Worm (Caenorhabditis elegans) whole organism, L4/young adult: ENCODE data around the gene gpa-1.

Source experiments
- W03F9.2 ChIP-seq: fragments of 150-350 bp; optimal IDR thresholded peaks from 2 replicates; lab custom pipeline; 2014; ENCODE audit warnings: missing biosample characterization, missing genetic modification characterization
- dao-5 ChIP-seq: sonication (generic microtip); optimal IDR thresholded peaks from 2 replicates; lab custom pipeline; 2016; ENCODE audit warnings: missing genotype, missing genetic modification characterization, moderate library complexity, missing compliant biosample characterization
- him-1 ChIP-seq: sonication (generic microtip); optimal IDR thresholded peaks from 2 replicates; lab custom pipeline; 2016; ENCODE audit warnings: missing genotype, missing genetic modification reagents, missing genetic modification characterization, missing compliant biosample characterization

The gpa-1 gene

DNA sequence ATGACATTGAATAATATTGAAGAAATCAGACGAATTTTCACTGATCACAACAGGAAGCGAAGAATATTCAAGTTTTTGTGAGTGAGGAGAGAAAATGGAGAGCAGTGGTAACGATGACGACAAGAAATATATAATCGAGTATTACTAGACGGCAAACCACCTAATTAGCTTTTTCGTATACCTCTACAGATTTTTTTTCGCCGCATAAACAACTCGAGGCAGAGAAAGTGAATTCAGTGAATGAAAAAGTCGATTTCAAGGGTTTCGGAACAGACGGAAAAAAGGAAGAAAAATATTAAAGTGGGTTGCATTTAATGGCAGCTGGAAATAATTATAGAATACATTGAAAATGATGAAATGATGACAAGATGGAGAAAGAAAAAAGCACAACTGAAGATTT, at the start of gene gpa-1:
Gene gpa-1 (minus strand): TSS at position 101 of the 400 bp plus-strand sequence.
- no peak for TF ChIP-seq dao-5 (tag; lab: Kevin White, UChicago)
- no peak for TF ChIP-seq W03F9.2 (tag; lab: Kevin White, UChicago)
- no peak for TF ChIP-seq him-1

DNA sequence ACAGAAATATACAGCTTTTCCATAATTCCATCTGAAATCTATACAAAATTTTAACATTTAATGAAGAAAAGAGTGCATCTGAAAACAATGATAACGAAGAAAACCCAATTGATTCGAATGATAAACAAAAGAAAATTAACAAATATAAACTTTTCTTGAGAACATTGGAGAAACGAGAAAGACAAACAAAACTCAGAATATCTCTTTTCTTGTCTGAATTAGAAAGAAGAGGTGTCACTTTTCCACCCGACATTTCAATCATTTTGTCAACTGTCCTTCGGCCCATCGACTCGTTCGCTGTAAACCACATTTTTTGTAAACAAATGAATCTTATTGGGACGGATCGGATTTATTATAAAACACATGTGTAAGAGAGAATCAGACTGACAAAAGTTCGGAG, 48.5 kb upstream of the gpa-1 start, which contains the start of gene bgal-1:
Gene bgal-1 (minus strand): TSS at position 38 of the 400 bp plus-strand sequence.
- TF ChIP-seq dao-5 (tag; lab: Kevin White, UChicago) (no peak), W03F9.2 (tag; lab: Kevin White, UChicago) (no peak), him-1 (no peak)

DNA sequence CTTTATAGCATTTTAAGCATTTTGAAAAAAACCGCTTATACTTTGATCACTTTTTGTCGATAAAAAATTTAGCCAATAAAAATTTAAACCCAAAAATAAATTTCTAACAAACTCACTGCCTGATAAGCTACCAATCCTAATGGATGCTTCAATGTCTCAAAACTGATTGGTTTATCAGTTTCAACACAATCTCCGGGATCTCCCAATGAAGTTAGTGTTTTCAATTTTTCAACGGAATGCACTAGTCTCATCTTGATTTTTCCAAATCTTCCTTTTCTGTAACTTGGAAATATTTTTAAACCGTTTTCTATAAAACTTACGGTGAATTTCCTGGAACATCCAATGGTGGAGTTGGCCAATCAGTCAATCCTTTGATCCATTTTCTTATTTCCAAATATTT, 46.2 kb upstream of the gpa-1 start:
- no peak for TF ChIP-seq W03F9.2 (tag; lab: Kevin White, UChicago)
- TF ChIP-seq dao-5 (tag; lab: Kevin White, UChicago), result no peak
- no peak for TF ChIP-seq him-1

DNA sequence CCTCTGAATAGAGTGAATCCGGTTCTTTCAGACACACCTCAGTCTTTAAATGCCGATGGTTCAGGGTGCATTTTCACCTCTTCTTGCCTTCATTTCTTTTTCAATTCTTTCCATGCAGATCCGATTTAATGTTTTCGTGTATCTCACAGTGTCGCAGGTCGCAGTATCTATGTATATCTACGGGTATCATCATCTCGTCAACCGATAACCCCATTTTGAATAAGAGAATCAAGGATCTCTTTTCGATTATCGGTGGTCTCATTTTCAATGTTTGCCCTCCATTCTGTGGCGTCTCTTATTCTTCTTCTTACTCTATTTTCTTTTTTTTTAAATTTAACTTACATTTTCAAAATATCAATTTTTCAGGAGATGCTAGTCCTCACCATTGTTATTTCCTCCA, 43.5 kb upstream of the gpa-1 start, which contains the start of gene T19B10.2:
Gene T19B10.2 (plus strand): TSS at position 367 of the 400 bp plus-strand sequence.
- TF ChIP-seq him-1, result no peak
- TF ChIP-seq dao-5 (tag; lab: Kevin White, UChicago), result no peak
- TF ChIP-seq W03F9.2 (tag; lab: Kevin White, UChicago), result no peak

DNA sequence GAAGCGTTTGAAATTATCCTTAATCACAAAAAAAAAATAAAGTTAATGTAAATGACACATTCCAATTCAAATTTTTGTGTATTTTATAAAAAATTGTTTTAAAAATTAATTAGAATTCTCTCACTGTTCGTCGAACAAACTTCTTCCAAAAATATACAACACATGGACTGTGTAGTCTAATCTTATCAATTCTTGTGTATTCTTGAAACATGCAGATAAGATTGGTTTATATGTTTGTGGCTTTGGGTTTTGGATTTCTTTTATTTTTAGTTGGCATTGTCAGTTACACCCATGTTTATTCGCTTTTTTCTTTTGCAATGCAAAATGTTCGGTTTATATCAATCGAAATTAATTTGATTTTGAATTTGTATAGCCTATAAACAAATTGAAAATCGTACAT, 42.9 kb upstream of the gpa-1 start:
- TF ChIP-seq W03F9.2 (tag; lab: Kevin White, UChicago) (no peak), him-1 (no peak), dao-5 (tag; lab: Kevin White, UChicago) (no peak)

DNA sequence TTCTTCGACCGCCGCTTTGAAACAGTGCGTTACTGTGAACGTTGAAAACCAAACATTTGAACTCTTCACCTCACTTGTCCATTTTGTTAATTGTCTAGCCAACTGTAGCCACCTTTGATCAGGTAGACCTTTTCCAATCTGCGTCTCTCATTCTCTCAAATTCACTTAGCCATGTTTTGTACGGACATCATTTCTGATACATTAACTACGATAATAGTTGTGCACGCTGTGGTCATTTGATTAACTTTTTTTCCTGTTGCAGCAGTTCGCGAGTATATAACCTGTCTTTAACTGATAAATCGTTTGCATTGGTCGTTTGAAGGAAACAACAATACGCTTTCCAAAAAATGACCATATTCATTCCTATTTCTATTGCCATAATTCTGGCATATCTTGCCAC, 39.9 kb upstream of the gpa-1 start, which contains the start of gene cyp-29A2:
Gene cyp-29A2 (plus strand): TSS at position 190 of the 400 bp plus-strand sequence.
- TF ChIP-seq W03F9.2 (tag; lab: Kevin White, UChicago) (no peak), him-1 (no peak), dao-5 (tag; lab: Kevin White, UChicago) (no peak)

DNA sequence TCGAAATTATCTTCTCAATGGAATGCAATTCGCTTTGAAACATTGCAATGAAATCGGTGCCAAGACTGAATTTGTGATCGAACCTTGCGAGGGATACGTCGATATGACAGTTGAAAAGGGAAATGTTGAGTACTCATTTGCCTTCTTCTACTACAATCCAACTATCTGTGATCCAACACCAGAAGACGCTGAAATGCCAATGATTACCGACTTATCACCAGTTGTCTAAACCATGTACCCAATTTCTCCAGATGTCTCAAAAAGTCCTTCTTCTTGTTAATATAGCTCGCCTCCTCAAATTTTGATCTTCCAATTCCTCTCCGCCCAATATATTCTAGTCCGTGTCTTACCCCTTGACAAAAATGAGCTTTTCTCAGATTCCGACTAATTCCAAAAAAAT, 38.7 kb upstream of the gpa-1 start:
- TF ChIP-seq him-1 (no peak), W03F9.2 (tag; lab: Kevin White, UChicago) (no peak), dao-5 (tag; lab: Kevin White, UChicago) (no peak)

DNA sequence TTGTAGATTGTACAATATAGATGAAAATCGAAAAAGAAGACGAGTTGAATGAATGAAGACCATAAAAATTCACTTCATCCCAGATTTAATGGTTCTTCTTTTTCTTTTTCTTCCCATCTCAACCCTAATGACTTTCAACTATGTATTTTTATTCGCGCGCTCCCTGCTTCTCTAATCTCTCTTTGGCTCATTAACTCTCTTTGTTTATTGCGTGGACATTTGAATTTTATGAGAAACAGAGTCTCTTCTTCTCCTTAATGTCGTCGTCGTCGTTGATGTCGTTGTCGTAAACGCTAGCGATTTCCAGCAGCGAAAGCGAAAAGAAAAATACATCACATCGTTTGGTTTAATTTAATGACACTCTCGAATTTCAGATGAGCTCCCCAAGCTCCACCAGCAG, 37.1 kb upstream of the gpa-1 start:
- no peak for TF ChIP-seq W03F9.2 (tag; lab: Kevin White, UChicago)
- no peak for TF ChIP-seq him-1
- no peak for TF ChIP-seq dao-5 (tag; lab: Kevin White, UChicago)

DNA sequence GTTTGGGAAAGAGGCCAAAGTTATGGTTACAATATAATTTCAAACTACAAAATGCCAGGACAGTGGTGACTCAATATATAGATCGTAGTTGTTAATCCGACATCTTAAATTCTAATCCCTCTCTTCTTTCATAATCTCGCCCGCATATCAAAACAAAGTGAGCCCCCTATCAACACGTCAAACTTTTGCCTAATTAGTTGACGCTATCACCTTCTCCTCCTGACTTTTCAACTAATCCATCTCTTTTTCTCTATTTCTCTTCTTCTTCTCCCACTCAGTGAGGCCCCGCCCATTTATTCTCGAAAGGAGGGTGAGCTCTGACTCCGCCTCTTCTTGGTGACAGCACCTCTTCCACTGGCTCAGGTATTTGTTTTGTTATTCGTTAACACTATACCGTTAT, 33.8 kb upstream of the gpa-1 start:
- no peak for TF ChIP-seq dao-5 (tag; lab: Kevin White, UChicago)

DNA sequence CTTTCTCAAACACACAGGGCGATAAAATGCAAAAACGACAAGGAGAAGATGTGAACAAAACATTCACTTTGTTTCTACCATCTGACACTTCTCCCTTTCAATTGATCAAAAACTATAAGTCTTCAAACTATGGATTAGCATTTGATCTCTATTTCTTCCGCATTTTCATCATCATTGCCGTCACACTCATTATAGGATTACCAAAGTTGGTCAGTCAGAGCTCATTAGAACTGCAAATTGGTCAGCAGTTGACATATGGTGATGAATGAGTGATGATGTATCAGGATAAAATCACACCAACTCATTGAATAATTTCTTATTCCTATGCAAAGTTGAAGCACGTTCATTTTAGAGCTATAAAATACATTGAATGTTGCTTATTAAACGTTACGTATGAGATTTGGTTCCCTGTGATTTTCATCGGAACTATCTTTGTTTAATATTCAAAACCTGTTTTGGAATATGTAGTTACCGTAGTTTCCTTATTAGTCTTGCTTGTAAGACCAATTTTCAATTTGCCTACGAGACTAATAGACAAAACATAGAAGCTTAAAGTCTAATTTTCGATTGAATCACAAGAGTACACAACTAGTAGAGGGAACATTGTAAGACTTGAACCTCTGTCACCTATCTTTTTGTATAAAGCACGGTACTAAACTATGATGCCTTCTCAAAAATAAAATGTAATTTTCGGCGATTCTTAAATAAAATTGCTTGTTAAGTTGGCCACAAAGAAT, 32.1 kb upstream of the gpa-1 start:
- TF ChIP-seq dao-5 (tag; lab: Kevin White, UChicago), result no peak

DNA sequence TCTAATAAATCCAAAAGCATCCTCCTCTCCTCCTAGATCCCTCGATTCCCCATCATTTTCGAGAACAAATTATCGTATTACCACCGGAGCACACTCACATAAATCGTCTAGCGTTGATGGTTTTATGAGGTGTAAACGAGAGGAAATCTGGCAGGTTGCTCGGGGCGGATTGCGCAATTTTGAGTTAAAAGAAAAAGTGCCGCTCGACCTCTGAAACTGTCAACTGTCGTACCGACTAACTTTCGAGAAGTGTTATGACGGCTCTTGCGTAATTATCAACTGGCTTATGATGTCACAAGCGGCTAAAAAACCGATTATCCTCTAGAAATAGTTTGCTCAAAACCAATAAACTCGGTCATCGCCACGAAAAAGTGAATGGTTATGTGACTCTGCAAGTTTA, 29.0 kb upstream of the gpa-1 start:
- TF ChIP-seq dao-5 (tag; lab: Kevin White, UChicago), result no peak
- no peak for TF ChIP-seq him-1

DNA sequence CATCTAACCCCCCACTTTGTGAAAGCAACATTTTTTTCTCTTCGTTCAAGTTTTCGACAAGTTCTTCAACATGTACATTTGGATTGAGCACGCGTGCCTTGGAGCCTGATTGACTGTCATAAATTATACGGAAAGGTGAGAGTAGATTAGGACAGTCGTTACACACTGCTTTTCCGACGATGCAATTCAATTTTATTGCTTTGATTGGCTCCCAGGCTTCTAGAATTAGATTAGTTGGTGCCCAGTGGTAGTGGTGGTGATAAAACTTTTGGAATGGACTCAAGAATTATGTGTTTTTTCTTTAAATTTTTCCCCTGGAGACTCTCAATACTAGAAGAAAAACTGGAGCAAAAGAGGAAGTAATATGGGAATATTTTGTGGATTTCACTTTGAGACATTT, 27.0 kb upstream of the gpa-1 start:
- TF ChIP-seq dao-5 (tag; lab: Kevin White, UChicago) (no peak), W03F9.2 (tag; lab: Kevin White, UChicago) (no peak), him-1 (no peak)

DNA sequence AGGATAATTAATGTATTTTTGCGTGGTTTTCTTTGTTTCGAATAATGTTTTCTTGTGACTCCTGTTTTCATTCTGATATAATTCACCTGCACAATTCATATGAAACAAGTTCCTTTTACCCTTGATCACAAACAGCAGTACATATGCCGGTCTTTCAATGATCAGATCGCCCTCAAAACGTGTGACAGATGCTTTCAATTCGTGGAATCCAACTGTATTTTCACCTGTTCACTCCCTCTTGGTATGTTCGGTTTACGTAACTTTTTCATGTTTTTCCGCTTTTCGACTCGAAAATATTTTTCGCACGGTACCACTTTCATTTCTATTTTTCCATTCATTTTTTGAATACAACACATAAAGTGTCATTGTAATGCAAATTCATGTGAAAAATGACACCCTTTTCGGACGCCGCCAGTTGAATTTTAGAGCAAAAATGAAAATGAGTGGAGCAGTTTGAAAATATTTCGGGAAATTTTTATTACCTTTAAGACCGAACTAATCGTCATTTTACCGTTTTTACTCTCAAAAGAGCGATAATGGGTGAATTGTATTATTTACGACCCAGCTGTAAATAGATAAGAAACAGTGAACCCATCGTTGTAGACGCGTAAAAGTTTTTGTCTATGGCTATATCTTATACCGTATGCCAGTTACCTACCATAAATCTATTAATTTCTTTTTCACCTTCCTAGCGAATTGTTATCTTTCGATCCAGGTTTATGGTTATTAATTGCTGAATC, 24.5 kb upstream of the gpa-1 start, which contains the start of gene K10D6.4:
Gene K10D6.4 (plus strand): TSS at position 100 of the 740 bp plus-strand sequence.
- TF ChIP-seq dao-5 (tag; lab: Kevin White, UChicago) (no peak), him-1 (no peak), W03F9.2 (tag; lab: Kevin White, UChicago) (no peak)

DNA sequence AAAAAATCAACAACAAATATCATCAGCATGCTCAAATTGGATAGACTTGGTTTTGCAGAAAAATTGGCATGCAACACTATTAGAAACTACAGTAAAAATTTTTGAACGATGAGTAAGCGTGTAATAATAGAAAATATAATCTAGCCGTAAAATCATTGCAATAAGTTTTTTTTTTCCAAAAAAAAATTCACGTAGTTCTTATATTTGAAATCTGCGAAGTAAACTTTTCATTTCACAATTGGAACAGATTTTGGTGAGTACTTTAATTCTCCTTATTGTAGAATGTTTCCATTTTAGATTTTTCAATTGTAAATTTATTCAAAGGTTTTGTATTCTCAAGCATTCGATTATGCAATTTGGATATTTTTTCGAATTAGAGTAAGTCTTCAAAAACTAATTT, 22.8 kb upstream of the gpa-1 start, which contains the start of gene K10D6.3:
Gene K10D6.3 (plus strand): TSS at position 301 of the 400 bp plus-strand sequence.
- no peak for TF ChIP-seq W03F9.2 (tag; lab: Kevin White, UChicago)
- no peak for TF ChIP-seq dao-5 (tag; lab: Kevin White, UChicago)
- no peak for TF ChIP-seq him-1
